Fruit fly (Drosophila melanogaster) S2 (cell line): ENCODE measurements around the gene TSG101.

ENCODE experiments used
- CG8478 ChIP-seq: fragments of >200 bp; optimal IDR thresholded peaks from 2 replicates; lab custom pipeline; 2018
- CTCF ChIP-seq, 2 experiments: fragments of >200 bp; optimal IDR thresholded peaks; 2 replicates each; lab custom pipeline; 2018

- TF ChIP-seq CTCF (optimal IDR thresholded peaks at IDR 0.05; lab: Kevin White, UChicago) = no peak
- no peak for TF ChIP-seq CG8478 (lab: Kevin White, UChicago)
These were observed 3.6 kb downstream of the TSG101 start, which contains the start of gene CG32161 for dm6 chr3L:16845607-16846277.
